Fruit fly (Drosophila melanogaster) whole organism, embryonic: ENCODE measurements around the gene CG6733.

Source experiments
- Abd-B ChIP-seq: fragments of 200-800 bp; sonication (Bioruptor generic); optimal IDR thresholded peaks from 2 replicates; lab custom pipeline; 2018; ENCODE audit warnings: missing biosample characterization, mild to moderate bottlenecking, missing genetic modification characterization, moderate library complexity
- Atf3 ChIP-seq: fragments of 200-800 bp; sonication (Bioruptor generic); optimal IDR thresholded peaks from 3 replicates; lab custom pipeline; 2016; ENCODE audit warnings: missing biosample characterization, missing genetic modification characterization
- CG10267 ChIP-seq: fragments of 200-800 bp; sonication (Bioruptor generic); optimal IDR thresholded peaks from 2 replicates; lab custom pipeline; 2018; ENCODE audit warnings: missing biosample characterization, mild to moderate bottlenecking, missing genetic modification characterization, moderate library complexity
- CG10565 ChIP-seq: fragments of 200-800 bp; sonication (Bioruptor generic); optimal IDR thresholded peaks from 3 replicates; lab custom pipeline; 2016; ENCODE audit warnings: missing biosample characterization, mild to moderate bottlenecking, missing genetic modification characterization
- CG11398 ChIP-seq: fragments of 200-800 bp; sonication (Bioruptor generic); optimal IDR thresholded peaks from 2 replicates; lab custom pipeline; 2016; ENCODE audit warnings: missing biosample characterization, missing genetic modification characterization
- CG12219 ChIP-seq: fragments of 200-800 bp; sonication (Bioruptor generic); optimal IDR thresholded peaks from 3 replicates; lab custom pipeline; 2018; ENCODE audit warnings: missing biosample characterization, mild to moderate bottlenecking, missing genetic modification characterization
- CG14860 ChIP-seq: fragments of 200-800 bp; sonication (Bioruptor generic); IDR thresholded peaks from 3 replicates; pipeline ENCODE4 v1.3.6; 2022; ENCODE audit warnings: missing biosample characterization, missing genetic modification characterization; ENCODE audit not compliant: partially characterized antibody
- CG14965 ChIP-seq: fragments of 200-800 bp; sonication (Bioruptor generic); optimal IDR thresholded peaks from 2 replicates; lab custom pipeline; 2016; ENCODE audit warnings: missing biosample characterization, missing genetic modification characterization, borderline replicate concordance
- CG18476 ChIP-seq: fragments of 200-800 bp; sonication (Bioruptor generic); optimal IDR thresholded peaks from 2 replicates; lab custom pipeline; 2016; ENCODE audit warnings: missing biosample characterization, mild to moderate bottlenecking, missing genetic modification characterization
- CG2116 ChIP-seq: fragments of 200-800 bp; sonication (Bioruptor generic); optimal IDR thresholded peaks from 3 replicates; lab custom pipeline; 2018; ENCODE audit warnings: missing biosample characterization, mild to moderate bottlenecking, missing genetic modification characterization
- CG2120 ChIP-seq: fragments of 200-800 bp; sonication (Bioruptor generic); optimal IDR thresholded peaks from 3 replicates; lab custom pipeline; 2016; ENCODE audit warnings: missing biosample characterization, missing genetic modification characterization
- CG30403 ChIP-seq: fragments of 200-800 bp; sonication (Bioruptor generic); optimal IDR thresholded peaks from 3 replicates; lab custom pipeline; 2016; ENCODE audit warnings: missing biosample characterization, missing genetic modification characterization
- CG33557 ChIP-seq: fragments of 200-800 bp; sonication (Bioruptor generic); optimal IDR thresholded peaks from 2 replicates; lab custom pipeline; 2019; ENCODE audit warnings: missing biosample characterization, mild to moderate bottlenecking, missing genetic modification characterization, moderate library complexity
- CG3407 ChIP-seq: fragments of 200-800 bp; sonication (Bioruptor generic); optimal IDR thresholded peaks from 2 replicates; lab custom pipeline; 2018; ENCODE audit warnings: missing biosample characterization, mild to moderate bottlenecking, missing genetic modification characterization
- CG3838 ChIP-seq: fragments of 200-800 bp; sonication (Bioruptor generic); optimal IDR thresholded peaks from 3 replicates; lab custom pipeline; 2016; ENCODE audit warnings: missing biosample characterization, missing genetic modification characterization
- CG42726 ChIP-seq: fragments of 200-800 bp; sonication (Bioruptor generic); IDR thresholded peaks from 2 replicates; pipeline ENCODE4 v1.3.6; 2022; ENCODE audit warnings: missing biosample characterization, missing genetic modification characterization; ENCODE audit not compliant: partially characterized antibody
- CG4617 ChIP-seq: fragments of 200-800 bp; sonication (Bioruptor generic); optimal IDR thresholded peaks from 3 replicates; lab custom pipeline; 2016; ENCODE audit warnings: missing biosample characterization, missing genetic modification characterization, borderline replicate concordance
- CG6683 ChIP-seq: fragments of 200-800 bp; sonication (Bioruptor generic); optimal IDR thresholded peaks from 2 replicates; lab custom pipeline; 2017; ENCODE audit warnings: missing biosample characterization, mild to moderate bottlenecking, missing genetic modification characterization, missing genetic modification reagents
- CG6689 ChIP-seq: fragments of 200-800 bp; sonication (Bioruptor generic); IDR thresholded peaks from 2 replicates; pipeline ENCODE4 v1.3.6; 2022; ENCODE audit warnings: missing biosample characterization, missing genetic modification characterization
- CG6765 ChIP-seq: fragments of 200-800 bp; sonication (Bioruptor generic); optimal IDR thresholded peaks from 3 replicates; lab custom pipeline; 2017; ENCODE audit warnings: missing biosample characterization, mild to moderate bottlenecking, missing genetic modification characterization
- CG6813 ChIP-seq: fragments of 200-800 bp; sonication (Bioruptor generic); optimal IDR thresholded peaks from 2 replicates; lab custom pipeline; 2017; ENCODE audit warnings: missing biosample characterization, missing genetic modification characterization, mild to moderate bottlenecking, moderate library complexity, missing genetic modification reagents
- CG8089 ChIP-seq: fragments of 200-800 bp; sonication (Bioruptor generic); optimal IDR thresholded peaks from 3 replicates; lab custom pipeline; 2016; ENCODE audit warnings: missing biosample characterization, missing genetic modification characterization
- CG8290 ChIP-seq, 3 experiments: fragments of 200-800 bp; sonication (Bioruptor generic); optimal IDR thresholded peaks; 2 replicates each; lab custom pipeline; 2016 to 2019; ENCODE audit warnings: missing biosample characterization in 3 of 3, missing genetic modification characterization in 3 of 3, mild to moderate bottlenecking in 2 of 3, moderate library complexity in 1 of 3
- CG8388 ChIP-seq: fragments of 200-800 bp; sonication (Bioruptor generic); optimal IDR thresholded peaks from 2 replicates; lab custom pipeline; 2019; ENCODE audit warnings: missing biosample characterization, mild to moderate bottlenecking, missing genetic modification characterization, moderate library complexity
- CG9609 ChIP-seq: fragments of 200-800 bp; sonication (Bioruptor generic); optimal IDR thresholded peaks from 3 replicates; lab custom pipeline; 2016; ENCODE audit warnings: missing biosample characterization, missing genetic modification characterization
- Camta ChIP-seq: fragments of 200-800 bp; sonication (Bioruptor generic); optimal IDR thresholded peaks from 2 replicates; lab custom pipeline; 2016; ENCODE audit warnings: missing biosample characterization, missing genetic modification characterization
- Eip74EF ChIP-seq, 2 experiments: fragments of 200-800 bp in 1 of 2; fragments of >200 bp in 1 of 2; sonication (Bioruptor generic) in 1 of 2; optimal IDR thresholded peaks; 2 replicates each; lab custom pipeline; 2017 to 2019; ENCODE audit warnings: missing biosample characterization in 2 of 2, missing genetic modification characterization in 2 of 2, mild to moderate bottlenecking in 1 of 2, moderate library complexity in 1 of 2
- HmgZ ChIP-seq: fragments of 200-800 bp; sonication (Bioruptor generic); optimal IDR thresholded peaks from 2 replicates; lab custom pipeline; 2018; ENCODE audit warnings: missing biosample characterization, mild to moderate bottlenecking, missing genetic modification characterization
- MBD-R2 ChIP-seq: fragments of 200-800 bp; sonication (Bioruptor generic); IDR thresholded peaks from 2 replicates; pipeline ENCODE4 v1.3.6; 2022; ENCODE audit warnings: missing biosample characterization, missing genetic modification characterization
- Med ChIP-seq: fragments of 200-800 bp; sonication (Bioruptor generic); peaks from one replicate; lab custom pipeline; 2016; ENCODE audit warnings: missing biosample characterization, missing genetic modification characterization, mild to moderate bottlenecking, inconsistent platforms, moderate library complexity
- Nf-YC ChIP-seq: fragments of 200-800 bp; optimal IDR thresholded peaks from 3 replicates; lab custom pipeline; 2019; ENCODE audit warnings: missing biosample characterization, mild to moderate bottlenecking, missing genetic modification characterization, moderate library complexity
- Sin3A ChIP-seq: fragments of >200 bp; optimal IDR thresholded peaks from 2 replicates; lab custom pipeline; 2018
- Spps ChIP-seq: fragments of 200-800 bp; sonication (Bioruptor generic); optimal IDR thresholded peaks from 2 replicates; lab custom pipeline; 2018; ENCODE audit warnings: missing biosample characterization, mild to moderate bottlenecking, missing genetic modification characterization
- bbx ChIP-seq: fragments of 200-800 bp; sonication (Bioruptor generic); IDR thresholded peaks from 2 replicates; pipeline ENCODE4 v1.3.6; 2022; ENCODE audit warnings: missing biosample characterization, missing genetic modification characterization; ENCODE audit not compliant: partially characterized antibody
- bowl ChIP-seq: fragments of 200-800 bp; sonication (Bioruptor generic); IDR thresholded peaks from 2 replicates; pipeline ENCODE4 v1.3.6; 2022; ENCODE audit warnings: missing biosample characterization, missing genetic modification characterization
- chn ChIP-seq: fragments of 200-800 bp; sonication (Bioruptor generic); optimal IDR thresholded peaks from 2 replicates; lab custom pipeline; 2016; ENCODE audit warnings: missing biosample characterization, missing genetic modification characterization
- dpn ChIP-seq, 2 experiments: fragments of 200-800 bp; sonication (Bioruptor generic); optimal IDR thresholded peaks; 3 replicates each; lab custom pipeline; 2016; ENCODE audit warnings: missing biosample characterization in 2 of 2, missing genetic modification characterization in 2 of 2
- esg ChIP-seq: fragments of 200-800 bp; sonication (Bioruptor generic); conservative IDR thresholded peaks from 2 replicates; pipeline ENCODE4 v1.3.6; 2022; ENCODE audit warnings: missing biosample characterization, missing genetic modification characterization
- gcm ChIP-seq: fragments of 200-800 bp; sonication (Bioruptor generic); optimal IDR thresholded peaks from 2 replicates; lab custom pipeline; 2019; ENCODE audit warnings: missing biosample characterization, mild to moderate bottlenecking, missing genetic modification characterization, moderate library complexity
- gro ChIP-seq: fragments of 200-800 bp; sonication (Bioruptor generic); optimal IDR thresholded peaks from 2 replicates; lab custom pipeline; 2016; ENCODE audit warnings: missing biosample characterization, missing genetic modification characterization
- hkb ChIP-seq, 2 experiments: fragments of 200-800 bp in 1 of 2; fragments of >200 bp in 1 of 2; sonication (Bioruptor generic) in 1 of 2; IDR thresholded peaks in 1 of 2; optimal IDR thresholded peaks in 1 of 2; 2 replicates each; pipeline versions ENCODE4 v1.3.6 to Lab custom; 2017 to 2022; ENCODE audit warnings: missing biosample characterization in 1 of 2, missing genetic modification characterization in 1 of 2
- ind ChIP-seq: fragments of 200-800 bp; sonication (Bioruptor generic); optimal IDR thresholded peaks from 3 replicates; lab custom pipeline; 2016; ENCODE audit warnings: missing biosample characterization, missing genetic modification characterization
- lilli ChIP-seq: fragments of 200-800 bp; sonication (Bioruptor generic); optimal IDR thresholded peaks from 3 replicates; lab custom pipeline; 2016; ENCODE audit warnings: missing biosample characterization, missing genetic modification characterization
- nau ChIP-seq: fragments of 200-800 bp; sonication (Bioruptor generic); optimal IDR thresholded peaks from 3 replicates; lab custom pipeline; 2017; ENCODE audit warnings: missing biosample characterization, mild to moderate bottlenecking, missing genetic modification characterization, missing genetic modification reagents
- pros ChIP-seq: fragments of 200-800 bp; sonication (Bioruptor generic); optimal IDR thresholded peaks from 3 replicates; lab custom pipeline; 2019; ENCODE audit warnings: missing biosample characterization, mild to moderate bottlenecking, missing genetic modification characterization, moderate library complexity
- so ChIP-seq: fragments of 200-800 bp; sonication (Bioruptor generic); IDR thresholded peaks from 3 replicates; pipeline ENCODE4 v1.3.6; 2022; ENCODE audit warnings: missing biosample characterization, missing genetic modification characterization
- ssp ChIP-seq: fragments of 200-800 bp; sonication (Bioruptor generic); IDR thresholded peaks from 2 replicates; pipeline ENCODE4 v1.3.6; 2022; ENCODE audit warnings: missing biosample characterization, missing genetic modification characterization
- wek ChIP-seq: fragments of 200-800 bp; sonication (Bioruptor generic); optimal IDR thresholded peaks from 3 replicates; lab custom pipeline; 2018; ENCODE audit warnings: missing biosample characterization, mild to moderate bottlenecking, missing genetic modification characterization, moderate library complexity
- zen2 ChIP-seq: fragments of 200-800 bp; sonication (Bioruptor generic); IDR thresholded peaks from 3 replicates; pipeline ENCODE4 v1.3.6; 2022; ENCODE audit warnings: missing biosample characterization, missing genetic modification characterization; ENCODE audit not compliant: partially characterized antibody

CG6733 gene

DNA sequence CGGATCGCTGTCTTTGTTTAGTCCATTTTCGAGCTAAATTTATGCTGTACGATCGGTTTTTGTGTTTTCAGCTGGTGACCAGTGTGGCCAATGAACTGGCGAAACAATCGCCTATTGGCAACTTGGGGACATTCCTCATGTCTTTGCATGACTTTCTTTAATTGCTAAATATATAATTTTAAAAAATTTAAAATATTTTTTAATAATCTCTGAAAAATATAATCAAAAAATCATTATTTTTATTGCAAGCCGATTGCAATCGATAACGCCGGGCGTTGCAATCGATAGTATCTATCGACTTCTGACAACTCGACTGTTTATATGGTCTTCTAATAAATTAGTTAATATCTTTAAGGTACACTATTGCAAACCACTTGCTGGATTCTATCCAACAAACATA is 36.3 kb upstream of the CG6733 start, which contains the start of the genes sav and Ublcp1 (continued):
- no peak for TF ChIP-seq gro (GFP tag; lab: Kevin White, UChicago)
- peak; percentile 79; the same call in 1 of the 3 replicates for TF ChIP-seq zen2 (GFP tag; lab: Robert Waterston, UW)
- peak; percentile 11 for TF ChIP-seq CG33557 (GFP tag; lab: Kevin White, UChicago)
- no peak for TF ChIP-seq CG6813 (GFP tag; lab: Kevin White, UChicago)
- TF ChIP-seq so (GFP tag; lab: Robert Waterston, UW): no peak
- peak in 1 of 2 experiments; percentile 38 for TF ChIP-seq dpn (GFP tag; optimal IDR thresholded peaks at IDR 0.05; lab: Kevin White, UChicago)
- 0 out of 2 replicates have a peak, but pooled peaks have one; percentile 18 for TF ChIP-seq CG6689 (GFP tag; lab: Robert Waterston, UW)
- peak; percentile 6 for TF ChIP-seq chn (GFP tag; lab: Kevin White, UChicago)
- no peak for TF ChIP-seq nau (GFP tag; lab: Kevin White, UChicago)
- peak; percentile 0 for TF ChIP-seq CG9609
- TF ChIP-seq Eip74EF (GFP tag; optimal IDR thresholded peaks at IDR 0.05; lab: Kevin White, UChicago): no peak
- TF ChIP-seq CG14860 (GFP tag; lab: Robert Waterston, UW): peak; percentile 84
- peak; percentile 32 for TF ChIP-seq CG2120 (GFP tag; lab: Kevin White, UChicago)
- no peak for TF ChIP-seq hkb (optimal IDR thresholded peaks at IDR 0.05; lab: Kevin White, UChicago)
- TF ChIP-seq hkb (GFP tag; IDR thresholded peaks at IDR 0.05; lab: Robert Waterston, UW): 0 out of 2 replicates have a peak, but pooled peaks have one; percentile 13
- no peak for TF ChIP-seq CG6683
- TF ChIP-seq Atf3: no peak
- peak; percentile 17 for TF ChIP-seq Spps (tag; lab: Kevin White, UChicago)
- TF ChIP-seq CG14965 (GFP tag; lab: Kevin White, UChicago): no peak
- peak; percentile 11 for TF ChIP-seq HmgZ
- TF ChIP-seq gcm (GFP tag; lab: Kevin White, UChicago): no peak
- TF ChIP-seq CG8388 (GFP tag; lab: Kevin White, UChicago): peak; percentile 18
- TF ChIP-seq Abd-B (GFP tag; lab: Kevin White, UChicago): peak; percentile 53
- TF ChIP-seq CG11398 (GFP tag; lab: Kevin White, UChicago): no peak
- peak; percentile 78 for TF ChIP-seq CG2116 (GFP tag; lab: Kevin White, UChicago)
- peak; percentile 28 for TF ChIP-seq CG8290 (GFP tag; optimal IDR thresholded peaks at IDR 0.05; lab: Kevin White, UChicago)
- no peak for TF ChIP-seq CG8290 (tag; optimal IDR thresholded peaks at IDR 0.05; lab: Kevin White, UChicago)
- no peak for TF ChIP-seq CG10565 (GFP tag; lab: Kevin White, UChicago)
- peak; percentile 5 for TF ChIP-seq CG30403
- peak; percentile 27 for TF ChIP-seq lilli (GFP tag; lab: Kevin White, UChicago)
- TF ChIP-seq CG18476: no peak
- peak; percentile 18 for TF ChIP-seq Med (GFP tag; lab: Kevin White, UChicago)
- peak; percentile 9 for TF ChIP-seq Nf-YC
- TF ChIP-seq CG3407 (GFP tag; lab: Kevin White, UChicago): no peak
- TF ChIP-seq ind (GFP tag; lab: Kevin White, UChicago): peak; percentile 25
- no peak for TF ChIP-seq Camta (GFP tag; lab: Kevin White, UChicago)
- no peak for TF ChIP-seq wek
- peak; percentile 72; the same call in 1 of the 2 replicates for TF ChIP-seq CG42726 (GFP tag; lab: Robert Waterston, UW)
- TF ChIP-seq CG4617 (GFP tag; lab: Kevin White, UChicago): peak; percentile 85
- TF ChIP-seq CG3838 (GFP tag; lab: Kevin White, UChicago): no peak
- TF ChIP-seq bowl (GFP tag; lab: Robert Waterston, UW): no peak
- 0 out of 2 replicates have a peak, but pooled peaks have one; percentile 15 for TF ChIP-seq ssp
- no peak for TF ChIP-seq CG6765
- TF ChIP-seq CG10267 (tag; lab: Kevin White, UChicago): peak; percentile 64
- TF ChIP-seq pros (GFP tag; lab: Kevin White, UChicago): no peak
- no peak for TF ChIP-seq CG8089 (GFP tag; lab: Kevin White, UChicago)
- no peak for TF ChIP-seq CG12219 (GFP tag; lab: Kevin White, UChicago)
- 0 out of 2 replicates have a peak, but pooled peaks have one; percentile 21 for TF ChIP-seq esg (GFP tag; lab: Robert Waterston, UW)
- peak; percentile 90 for TF ChIP-seq bbx (GFP tag; lab: Robert Waterston, UW)
- peak; percentile 86 for TF ChIP-seq MBD-R2 (GFP tag; lab: Robert Waterston, UW)
- peak; percentile 1 for TF ChIP-seq Sin3A (lab: Kevin White, UChicago)
